Fruit fly (Drosophila melanogaster) whole organism, embryonic: ENCODE measurements around the gene h-cup.

ENCODE experiments used
- Asciz ChIP-seq: fragments of 200-800 bp; sonication (Bioruptor generic); optimal IDR thresholded peaks from 2 replicates; lab custom pipeline; 2017; ENCODE audit warnings: missing biosample characterization, mild to moderate bottlenecking, missing genetic modification characterization, missing genetic modification reagents
- CG10979 ChIP-seq: fragments of 200-800 bp; sonication (Bioruptor generic); optimal IDR thresholded peaks from 2 replicates; lab custom pipeline; 2018; ENCODE audit warnings: missing biosample characterization, mild to moderate bottlenecking, missing genetic modification characterization, moderate library complexity
- CG11085 ChIP-seq: fragments of 200-800 bp; sonication (Bioruptor generic); IDR thresholded peaks from 2 replicates; pipeline ENCODE4 v1.3.6; 2022; ENCODE audit warnings: missing biosample characterization, missing genetic modification characterization
- CG12071 ChIP-seq: fragments of 200-800 bp; sonication (Bioruptor generic); optimal IDR thresholded peaks from 3 replicates; lab custom pipeline; 2018; ENCODE audit warnings: missing biosample characterization, mild to moderate bottlenecking, missing genetic modification characterization
- CG12219 ChIP-seq: fragments of 200-800 bp; sonication (Bioruptor generic); optimal IDR thresholded peaks from 3 replicates; lab custom pipeline; 2018; ENCODE audit warnings: missing biosample characterization, mild to moderate bottlenecking, missing genetic modification characterization
- CG17359 ChIP-seq: fragments of 200-800 bp; sonication (Bioruptor generic); optimal IDR thresholded peaks from 3 replicates; lab custom pipeline; 2018; ENCODE audit warnings: missing biosample characterization, mild to moderate bottlenecking, missing genetic modification characterization, moderate library complexity
- CG17385 ChIP-seq: fragments of 200-800 bp; sonication (Bioruptor generic); optimal IDR thresholded peaks from 3 replicates; lab custom pipeline; 2018; ENCODE audit warnings: missing biosample characterization, mild to moderate bottlenecking, missing genetic modification characterization
- CG17912 ChIP-seq: fragments of 200-800 bp; sonication (Bioruptor generic); optimal IDR thresholded peaks from 2 replicates; lab custom pipeline; 2018; ENCODE audit warnings: missing biosample characterization, mild to moderate bottlenecking, missing genetic modification characterization
- CG2889 ChIP-seq: fragments of 200-800 bp; sonication (Bioruptor generic); IDR thresholded peaks from 3 replicates; pipeline ENCODE4 v1.3.6; 2022; ENCODE audit warnings: missing biosample characterization, missing genetic modification characterization
- CG4404 ChIP-seq: fragments of 200-800 bp; sonication (Bioruptor generic); IDR thresholded peaks from 2 replicates; pipeline ENCODE4 v1.3.6; 2022; ENCODE audit warnings: missing biosample characterization, missing genetic modification characterization
- CG5245 ChIP-seq: fragments of 200-800 bp; sonication (Bioruptor generic); optimal IDR thresholded peaks from 3 replicates; lab custom pipeline; 2016; ENCODE audit warnings: missing biosample characterization, missing genetic modification characterization
- CG7271 ChIP-seq: fragments of 200-800 bp; sonication (Bioruptor generic); optimal IDR thresholded peaks from 2 replicates; lab custom pipeline; 2018; ENCODE audit warnings: missing biosample characterization, mild to moderate bottlenecking, missing genetic modification characterization, moderate library complexity
- CG7357 ChIP-seq: fragments of 200-800 bp; sonication (Bioruptor generic); IDR thresholded peaks from 3 replicates; pipeline ENCODE4 v1.3.6; 2022; ENCODE audit warnings: missing biosample characterization, missing genetic modification characterization
- CG8089 ChIP-seq: fragments of 200-800 bp; sonication (Bioruptor generic); optimal IDR thresholded peaks from 3 replicates; lab custom pipeline; 2016; ENCODE audit warnings: missing biosample characterization, missing genetic modification characterization
- CG9215 ChIP-seq: fragments of 200-800 bp; sonication (Bioruptor generic); IDR thresholded peaks from 2 replicates; pipeline ENCODE4 v1.3.6; 2022; ENCODE audit warnings: missing biosample characterization, missing genetic modification characterization
- CG9727 ChIP-seq: fragments of 200-800 bp; sonication (Bioruptor generic); optimal IDR thresholded peaks from 3 replicates; lab custom pipeline; 2017; ENCODE audit warnings: missing biosample characterization, mild to moderate bottlenecking, missing genetic modification characterization
- CG9817 ChIP-seq: fragments of 200-800 bp; sonication (Bioruptor generic); optimal IDR thresholded peaks from 2 replicates; lab custom pipeline; 2018; ENCODE audit warnings: missing biosample characterization, mild to moderate bottlenecking, missing genetic modification characterization, moderate library complexity
- CG9876 ChIP-seq: fragments of 200-800 bp; sonication (Bioruptor generic); optimal IDR thresholded peaks from 2 replicates; lab custom pipeline; 2016; ENCODE audit warnings: missing biosample characterization, missing genetic modification characterization
- Camta ChIP-seq: fragments of 200-800 bp; sonication (Bioruptor generic); optimal IDR thresholded peaks from 2 replicates; lab custom pipeline; 2016; ENCODE audit warnings: missing biosample characterization, missing genetic modification characterization
- CkIIα-i1 ChIP-seq: fragments of 200-800 bp; sonication (Bioruptor generic); IDR thresholded peaks from 2 replicates; pipeline ENCODE4 v1.3.6; 2022; ENCODE audit warnings: missing biosample characterization, missing genetic modification characterization
- Doc3 ChIP-seq: fragments of 200-800 bp; sonication (Bioruptor generic); IDR thresholded peaks from 3 replicates; pipeline ENCODE4 v1.3.6; 2022; ENCODE audit warnings: missing biosample characterization, missing genetic modification characterization; ENCODE audit not compliant: partially characterized antibody
- Ets65A ChIP-seq: fragments of 200-800 bp; sonication (Bioruptor generic); peaks from one replicate; lab custom pipeline; 2016; ENCODE audit warnings: missing biosample characterization, missing genetic modification characterization
- Fer1 ChIP-seq: fragments of 200-800 bp; sonication (Bioruptor generic); optimal IDR thresholded peaks from 2 replicates; lab custom pipeline; 2017; ENCODE audit warnings: missing biosample characterization, mild to moderate bottlenecking, missing genetic modification characterization
- HLH3B ChIP-seq: fragments of 200-800 bp; sonication (Bioruptor generic); IDR thresholded peaks from 2 replicates; pipeline ENCODE4 v1.3.6; 2022; ENCODE audit warnings: missing biosample characterization, missing genetic modification characterization
- HmgZ ChIP-seq: fragments of 200-800 bp; sonication (Bioruptor generic); optimal IDR thresholded peaks from 2 replicates; lab custom pipeline; 2018; ENCODE audit warnings: missing biosample characterization, mild to moderate bottlenecking, missing genetic modification characterization
- Lhr ChIP-seq: fragments of 200-800 bp; sonication (Bioruptor generic); optimal IDR thresholded peaks from 3 replicates; lab custom pipeline; 2017; ENCODE audit warnings: mild to moderate bottlenecking, missing biosample characterization, missing genetic modification reagents, missing genetic modification characterization
- Mad ChIP-seq: fragments of 200-800 bp; sonication (Bioruptor generic); optimal IDR thresholded peaks from 2 replicates; lab custom pipeline; 2016; ENCODE audit warnings: missing biosample characterization, missing genetic modification characterization
- Ptx1 ChIP-seq: fragments of 200-800 bp; sonication (Bioruptor generic); IDR thresholded peaks from 2 replicates; pipeline ENCODE4 v1.3.6; 2022; ENCODE audit warnings: missing biosample characterization, missing genetic modification characterization
- Side ChIP-seq: fragments of 200-800 bp; sonication (Bioruptor generic); optimal IDR thresholded peaks from 2 replicates; lab custom pipeline; 2016; ENCODE audit warnings: missing biosample characterization, missing genetic modification characterization
- ac ChIP-seq: fragments of 200-800 bp; sonication (Bioruptor generic); optimal IDR thresholded peaks from 3 replicates; lab custom pipeline; 2017; ENCODE audit warnings: missing biosample characterization, mild to moderate bottlenecking, missing genetic modification characterization
- aop ChIP-seq: fragments of 200-800 bp; sonication (Bioruptor generic); IDR thresholded peaks from 2 replicates; pipeline ENCODE4 v1.3.6; 2022; ENCODE audit warnings: missing biosample characterization, missing genetic modification characterization
- ap ChIP-seq: fragments of 200-800 bp; sonication (Bioruptor generic); IDR thresholded peaks from 2 replicates; pipeline ENCODE4 v1.3.6; 2022; ENCODE audit warnings: missing biosample characterization, missing genetic modification characterization
- az2 ChIP-seq: fragments of 200-800 bp; sonication (Bioruptor generic); optimal IDR thresholded peaks from 3 replicates; lab custom pipeline; 2016; ENCODE audit warnings: missing biosample characterization, missing genetic modification characterization
- bab2 ChIP-seq: fragments of 200-800 bp; sonication (Bioruptor generic); optimal IDR thresholded peaks from 2 replicates; lab custom pipeline; 2016; ENCODE audit warnings: missing biosample characterization, missing genetic modification characterization
- eve ChIP-seq, 2 experiments: fragments of >200 bp; optimal IDR thresholded peaks; 2 replicates each; lab custom pipeline; 2017; ENCODE audit warnings: missing biosample characterization in 2 of 2, missing genetic modification characterization in 2 of 2
- gcm2 ChIP-seq: fragments of 200-800 bp; sonication (Bioruptor generic); optimal IDR thresholded peaks from 2 replicates; lab custom pipeline; 2016; ENCODE audit warnings: missing biosample characterization, missing genetic modification characterization
- grn ChIP-seq: fragments of 200-800 bp; sonication (Bioruptor generic); optimal IDR thresholded peaks from 3 replicates; lab custom pipeline; 2017; ENCODE audit warnings: missing biosample characterization, missing genetic modification characterization
- h ChIP-seq: fragments of >200 bp; optimal IDR thresholded peaks from 2 replicates; lab custom pipeline; 2017
- hkb ChIP-seq, 2 experiments: fragments of 200-800 bp in 1 of 2; fragments of >200 bp in 1 of 2; sonication (Bioruptor generic) in 1 of 2; IDR thresholded peaks in 1 of 2; optimal IDR thresholded peaks in 1 of 2; 2 replicates each; pipeline versions ENCODE4 v1.3.6 to Lab custom; 2017 to 2022; ENCODE audit warnings: missing biosample characterization in 1 of 2, missing genetic modification characterization in 1 of 2
- maf-S ChIP-seq: fragments of 200-800 bp; sonication (Bioruptor generic); optimal IDR thresholded peaks from 2 replicates; lab custom pipeline; 2016; ENCODE audit warnings: missing biosample characterization, missing genetic modification characterization
- peb ChIP-seq: fragments of 200-800 bp; sonication (Bioruptor generic); IDR thresholded peaks from 2 replicates; pipeline ENCODE4 v1.3.6; 2022; ENCODE audit warnings: missing biosample characterization, missing genetic modification characterization
- phol ChIP-seq: fragments of 200-800 bp; sonication (Bioruptor generic); optimal IDR thresholded peaks from 3 replicates; lab custom pipeline; 2018; ENCODE audit warnings: missing biosample characterization, mild to moderate bottlenecking, missing genetic modification characterization, moderate library complexity
- pita ChIP-seq: fragments of 200-800 bp; sonication (Bioruptor generic); optimal IDR thresholded peaks from 2 replicates; lab custom pipeline; 2017; ENCODE audit warnings: missing biosample characterization, mild to moderate bottlenecking, missing genetic modification characterization
- ranshi ChIP-seq: fragments of 200-800 bp; sonication (Bioruptor generic); IDR thresholded peaks from 2 replicates; pipeline ENCODE4 v1.3.6; 2022; ENCODE audit warnings: missing biosample characterization, missing genetic modification characterization
- run ChIP-seq: fragments of 200-800 bp; sonication (Bioruptor generic); optimal IDR thresholded peaks from 3 replicates; lab custom pipeline; 2018; ENCODE audit warnings: missing biosample characterization, mild to moderate bottlenecking, missing genetic modification characterization
- sd ChIP-seq: fragments of 200-800 bp; sonication (Bioruptor generic); optimal IDR thresholded peaks from 3 replicates; lab custom pipeline; 2018; ENCODE audit warnings: missing biosample characterization, mild to moderate bottlenecking, missing genetic modification characterization, moderate library complexity
- slbo ChIP-seq: fragments of 200-800 bp; sonication (Bioruptor generic); IDR thresholded peaks from 2 replicates; pipeline ENCODE4 v1.3.6; 2022; ENCODE audit warnings: missing biosample characterization, missing genetic modification characterization
- sqz ChIP-seq: fragments of 200-800 bp; sonication (Bioruptor generic); optimal IDR thresholded peaks from 3 replicates; lab custom pipeline; 2018; ENCODE audit warnings: missing biosample characterization, mild to moderate bottlenecking, missing genetic modification characterization
- ssp ChIP-seq: fragments of 200-800 bp; sonication (Bioruptor generic); IDR thresholded peaks from 2 replicates; pipeline ENCODE4 v1.3.6; 2022; ENCODE audit warnings: missing biosample characterization, missing genetic modification characterization
- stc ChIP-seq: fragments of 200-800 bp; sonication (Bioruptor generic); IDR thresholded peaks from 2 replicates; pipeline ENCODE4 v1.3.6; 2022; ENCODE audit warnings: missing biosample characterization, missing genetic modification characterization
- trh ChIP-seq: fragments of 200-800 bp; sonication (Bioruptor generic); optimal IDR thresholded peaks from 2 replicates; lab custom pipeline; 2016; ENCODE audit warnings: missing biosample characterization, missing genetic modification characterization
- tup ChIP-seq: fragments of 200-800 bp; sonication (Bioruptor generic); optimal IDR thresholded peaks from 2 replicates; lab custom pipeline; 2016; ENCODE audit warnings: missing biosample characterization, mild to moderate bottlenecking, missing genetic modification characterization, moderate library complexity
- usp ChIP-seq: fragments of >200 bp; optimal IDR thresholded peaks from 2 replicates; lab custom pipeline; 2017; ENCODE audit warnings: missing biosample characterization, missing genetic modification characterization

h-cup gene

DNA sequence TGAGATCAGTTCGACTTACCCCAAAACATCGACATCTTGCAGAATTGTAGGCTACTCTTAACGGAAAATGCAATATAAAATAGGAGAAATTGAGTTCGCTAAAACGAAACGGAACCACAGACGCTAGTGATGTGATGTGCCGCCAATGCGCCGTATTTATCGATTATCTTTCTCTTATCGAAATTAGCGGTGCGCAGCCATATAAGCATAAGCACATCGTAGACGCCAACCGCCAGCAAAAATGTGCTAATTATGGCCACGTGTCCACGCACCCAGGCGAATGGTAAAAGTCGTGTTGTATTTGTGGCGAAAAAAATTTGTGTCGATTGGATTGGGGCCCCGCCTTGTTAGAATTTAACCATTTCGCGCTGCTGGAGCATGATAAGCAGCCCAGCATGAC is 49.8 kb downstream of the h-cup start, which contains the start of the genes Fkbp39 and Cyfip (continued):
- TF ChIP-seq CG5245 (GFP tag; lab: Kevin White, UChicago) (no peak), CG8089 (GFP tag; lab: Kevin White, UChicago) (no peak), Mad (no peak), eve (GFP tag; optimal IDR thresholded peaks at IDR 0.05; lab: Kevin White, UChicago) (no peak), h (lab: Kevin White, UChicago) (no peak), usp (no peak), HLH3B (GFP tag; lab: Robert Waterston, UW) (no peak), maf-S (peak; percentile 60), Ptx1 (GFP tag; lab: Robert Waterston, UW) (peak; percentile 39; the same call in 1 of the 2 replicates), CG7271 (tag; lab: Kevin White, UChicago) (no peak), CG12219 (no peak), Asciz (GFP tag; lab: Kevin White, UChicago) (no peak), aop (no peak), tup (GFP tag; lab: Kevin White, UChicago) (no peak), run (tag; lab: Kevin White, UChicago) (no peak), CG4404 (GFP tag; lab: Robert Waterston, UW) (no peak), sqz (GFP tag; lab: Kevin White, UChicago) (no peak), HmgZ (tag; lab: Kevin White, UChicago) (peak; percentile 91), CG9817 (tag; lab: Kevin White, UChicago) (peak; percentile 20), grn (GFP tag; lab: Kevin White, UChicago) (no peak), CG17359 (tag; lab: Kevin White, UChicago) (peak; percentile 21), sd (tag; lab: Kevin White, UChicago) (no peak), pita (GFP tag; lab: Kevin White, UChicago) (peak; percentile 81), Side (peak; percentile 67), Camta (GFP tag; lab: Kevin White, UChicago) (no peak), Lhr (peak; percentile 94), CkIIα-i1 (no peak), peb (GFP tag; lab: Robert Waterston, UW) (no peak), bab2 (GFP tag; lab: Kevin White, UChicago) (peak; percentile 29), slbo (peak; percentile 76), CG10979 (tag; lab: Kevin White, UChicago) (peak; percentile 21), CG11085 (GFP tag; lab: Robert Waterston, UW) (no peak), CG17385 (GFP tag; lab: Kevin White, UChicago) (no peak), phol (tag; lab: Kevin White, UChicago) (peak; percentile 83), CG9727 (GFP tag; lab: Kevin White, UChicago) (peak; percentile 2), stc (GFP tag; lab: Robert Waterston, UW) (no peak), CG9876 (peak; percentile 52), az2 (GFP tag; lab: Kevin White, UChicago) (peak; percentile 6), hkb (optimal IDR thresholded peaks at IDR 0.05; lab: Kevin White, UChicago) (no peak), hkb (GFP tag; IDR thresholded peaks at IDR 0.05; lab: Robert Waterston, UW) (0 out of 2 replicates have a peak, but pooled peaks have one; percentile 13), ac (GFP tag; lab: Kevin White, UChicago) (no peak), trh (GFP tag; lab: Kevin White, UChicago) (no peak), CG2889 (GFP tag; lab: Robert Waterston, UW) (no peak), CG9215 (GFP tag; lab: Robert Waterston, UW) (no peak), CG7357 (no peak), ranshi (no peak; the same call in 1 of the 2 replicates), gcm2 (GFP tag; lab: Kevin White, UChicago) (peak; percentile 14), ap (GFP tag; lab: Robert Waterston, UW) (no peak), CG17912 (GFP tag; lab: Kevin White, UChicago) (peak; percentile 52), ssp (GFP tag; lab: Robert Waterston, UW) (peak; percentile 31; the same call in 1 of the 2 replicates), Ets65A (peak; percentile 85), CG12071 (GFP tag; lab: Kevin White, UChicago) (no peak), Doc3 (GFP tag; lab: Robert Waterston, UW) (peak; percentile 64), Fer1 (GFP tag; lab: Kevin White, UChicago) (peak; percentile 69)
